Worm (Caenorhabditis elegans) whole organism, L3 larva: ENCODE data around the gene str-56.

ENCODE experiments used
- R02D3.7 ChIP-seq: fragments of 150-350 bp; optimal IDR thresholded peaks from 2 replicates; lab custom pipeline; 2014; ENCODE audit warnings: missing biosample characterization, missing genetic modification characterization
- ZK546.5 ChIP-seq: sonication (generic microtip); optimal IDR thresholded peaks from 2 replicates; lab custom pipeline; 2017; ENCODE audit warnings: missing biosample characterization, missing genetic modification characterization
- aly-2 ChIP-seq: fragments of 150-350 bp; optimal IDR thresholded peaks from 2 replicates; lab custom pipeline; 2014; ENCODE audit warnings: missing biosample characterization, missing genetic modification characterization
- ama-1 ChIP-seq: fragments of 150-350 bp; optimal IDR thresholded peaks from 2 replicates; lab custom pipeline; 2018
- ceh-16 ChIP-seq: sonication (generic microtip); optimal IDR thresholded peaks from 2 replicates; lab custom pipeline; 2017; ENCODE audit warnings: missing biosample characterization, missing genetic modification characterization
- ceh-28 ChIP-seq: fragments of 150-350 bp; optimal IDR thresholded peaks from 2 replicates; lab custom pipeline; 2014; ENCODE audit warnings: missing biosample characterization, missing genetic modification reagents, missing genetic modification characterization
- ceh-82 ChIP-seq: fragments of 150-350 bp; optimal IDR thresholded peaks from 2 replicates; lab custom pipeline; 2014; ENCODE audit warnings: missing biosample characterization, missing genetic modification characterization
- ceh-9 ChIP-seq: sonication (generic microtip); optimal IDR thresholded peaks from 2 replicates; lab custom pipeline; 2018; ENCODE audit warnings: missing biosample characterization, missing genetic modification characterization
- daf-12 ChIP-seq: fragments of 150-350 bp; optimal IDR thresholded peaks from 2 replicates; lab custom pipeline; 2014; ENCODE audit warnings: missing biosample characterization, missing genetic modification reagents, missing genetic modification characterization
- egl-27 ChIP-seq: sonication (generic microtip); optimal IDR thresholded peaks from 4 replicates; lab custom pipeline; 2017; ENCODE audit warnings: missing biosample characterization, missing genetic modification reagents, missing genetic modification characterization
- egl-5 ChIP-seq: fragments of 150-350 bp; optimal IDR thresholded peaks from 2 replicates; lab custom pipeline; 2017; ENCODE audit warnings: missing biosample characterization, missing genetic modification reagents, missing genetic modification characterization, inconsistent platforms
- elt-1 ChIP-seq: fragments of 150-350 bp; optimal IDR thresholded peaks from 2 replicates; lab custom pipeline; 2014; ENCODE audit warnings: missing biosample characterization, missing genetic modification characterization
- elt-3 ChIP-seq, 3 experiments: fragments of 150-350 bp in 1 of 3; sonication (generic microtip) in 2 of 3; optimal IDR thresholded peaks; 2 replicates in 2 of 3; 4 replicates in 1 of 3; lab custom pipeline; 2014 to 2017; ENCODE audit warnings: missing biosample characterization in 3 of 3, missing genetic modification characterization in 3 of 3
- eor-1 ChIP-seq, 2 experiments: fragments of 150-350 bp; optimal IDR thresholded peaks; 2 replicates each; lab custom pipeline; 2014 to 2018; ENCODE audit warnings: missing biosample characterization in 2 of 2, missing genetic modification characterization in 2 of 2
- fkh-10 ChIP-seq: sonication (generic microtip); optimal IDR thresholded peaks from 2 replicates; lab custom pipeline; 2017; ENCODE audit warnings: missing biosample characterization, missing genetic modification reagents, missing genetic modification characterization
- fos-1 ChIP-seq: fragments of 150-350 bp; optimal IDR thresholded peaks from 2 replicates; lab custom pipeline; 2014; ENCODE audit warnings: missing biosample characterization, missing genetic modification characterization
- hmg-11 ChIP-seq: sonication (generic microtip); optimal IDR thresholded peaks from 2 replicates; lab custom pipeline; 2016; ENCODE audit warnings: missing genetic modification characterization, missing compliant biosample characterization
- lin-15B ChIP-seq: fragments of 150-350 bp; optimal IDR thresholded peaks from 2 replicates; lab custom pipeline; 2014; ENCODE audit warnings: missing biosample characterization, missing genetic modification characterization
- mdl-1 ChIP-seq: fragments of 150-350 bp; optimal IDR thresholded peaks from 2 replicates; lab custom pipeline; 2014; ENCODE audit warnings: missing biosample characterization, missing genetic modification characterization
- nhr-11 ChIP-seq: fragments of 150-350 bp; optimal IDR thresholded peaks from 2 replicates; lab custom pipeline; 2014; ENCODE audit warnings: missing biosample characterization, missing genetic modification characterization
- nhr-12 ChIP-seq: fragments of 150-350 bp; optimal IDR thresholded peaks from 2 replicates; lab custom pipeline; 2014; ENCODE audit warnings: missing biosample characterization, missing genetic modification characterization
- nhr-23 ChIP-seq: fragments of 150-350 bp; optimal IDR thresholded peaks from 2 replicates; lab custom pipeline; 2014; ENCODE audit warnings: missing biosample characterization, missing genetic modification reagents, missing genetic modification characterization
- nhr-237 ChIP-seq: fragments of 150-350 bp; optimal IDR thresholded peaks from 2 replicates; lab custom pipeline; 2014; ENCODE audit warnings: missing biosample characterization, missing genetic modification characterization
- nhr-25 ChIP-seq: sonication (generic microtip); optimal IDR thresholded peaks from 2 replicates; lab custom pipeline; 2017; ENCODE audit warnings: missing biosample characterization, missing genetic modification characterization
- nhr-28 ChIP-seq: fragments of 150-350 bp; optimal IDR thresholded peaks from 2 replicates; lab custom pipeline; 2014; ENCODE audit warnings: missing biosample characterization, missing genetic modification characterization
- nhr-43 ChIP-seq: sonication (generic microtip); optimal IDR thresholded peaks from 2 replicates; lab custom pipeline; 2016; ENCODE audit warnings: mild to moderate bottlenecking, missing genetic modification characterization, missing compliant biosample characterization; ENCODE audit not compliant: poor library complexity, severe bottlenecking
- nhr-67 ChIP-seq: fragments of 150-350 bp; optimal IDR thresholded peaks from 2 replicates; lab custom pipeline; 2014; ENCODE audit warnings: missing biosample characterization, missing genetic modification characterization
- nhr-76 ChIP-seq: fragments of 150-350 bp; sonication (generic microtip); optimal IDR thresholded peaks from 5 replicates; lab custom pipeline; 2014; ENCODE audit warnings: missing biosample characterization, missing genetic modification characterization
- pha-4 ChIP-seq: fragments of 150-350 bp; optimal IDR thresholded peaks from 2 replicates; lab custom pipeline; 2014; ENCODE audit warnings: missing biosample characterization, missing genetic modification reagents, missing genetic modification characterization
- pqm-1 ChIP-seq: fragments of 150-350 bp; optimal IDR thresholded peaks from 2 replicates; lab custom pipeline; 2017; ENCODE audit warnings: missing biosample characterization, missing genetic modification characterization, inconsistent platforms
- sea-2 ChIP-seq: fragments of 150-350 bp; sonication (generic microtip); optimal IDR thresholded peaks from 4 replicates; lab custom pipeline; 2014; ENCODE audit warnings: missing biosample characterization, missing genetic modification reagents, missing genetic modification characterization
- skn-1 ChIP-seq: fragments of 150-350 bp; optimal IDR thresholded peaks from 2 replicates; lab custom pipeline; 2014; ENCODE audit warnings: missing biosample characterization, missing genetic modification characterization
- tbx-2 ChIP-seq: sonication (generic microtip); optimal IDR thresholded peaks from 2 replicates; lab custom pipeline; 2016; ENCODE audit warnings: mild to moderate bottlenecking, missing genetic modification characterization, missing compliant biosample characterization
- unc-39 ChIP-seq: sonication (generic microtip); optimal IDR thresholded peaks from 4 replicates; lab custom pipeline; 2017; ENCODE audit warnings: missing biosample characterization, missing genetic modification characterization
- unc-62 ChIP-seq: fragments of 150-350 bp; sonication (generic microtip); optimal IDR thresholded peaks from 4 replicates; lab custom pipeline; 2014; ENCODE audit warnings: missing biosample characterization, missing genetic modification reagents, missing genetic modification characterization
- zag-1 ChIP-seq: fragments of 150-350 bp; optimal IDR thresholded peaks from 2 replicates; lab custom pipeline; 2014; ENCODE audit warnings: missing biosample characterization, missing genetic modification characterization
- ztf-4 ChIP-seq: fragments of 150-350 bp; optimal IDR thresholded peaks from 2 replicates; lab custom pipeline; 2014; ENCODE audit warnings: missing biosample characterization, missing genetic modification characterization

The str-56 gene

DNA sequence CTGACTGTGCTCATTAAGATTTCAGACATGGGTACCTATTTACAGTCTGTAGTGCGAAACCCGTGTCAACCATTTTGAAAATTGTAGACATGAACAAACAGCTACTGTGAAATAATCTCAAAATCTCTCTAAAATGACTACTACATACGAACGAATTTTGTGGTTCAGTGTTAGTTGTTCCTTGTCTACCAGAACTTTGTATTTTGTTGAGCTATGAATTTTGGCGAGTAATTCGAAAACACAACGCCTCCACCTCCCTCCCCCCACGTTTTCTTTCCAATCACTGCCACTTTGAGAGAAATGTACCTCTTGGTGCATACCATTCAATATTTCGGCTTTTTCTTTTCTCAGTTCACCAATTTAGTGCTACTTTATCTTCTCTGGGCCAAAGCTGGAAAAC is 20.3 kb downstream of the str-56 start, which contains the start of gene T06C12.11:
Gene T06C12.11, plus strand, starts transcription at position 301 of the 400 bp plus-strand sequence.
- TF ChIP-seq pqm-1 (tag; lab: Kevin White, UChicago) (no peak), ztf-4 (tag; lab: Kevin White, UChicago) (no peak), hmg-11 (tag; lab: Kevin White, UChicago) (no peak), egl-27 (no peak), zag-1 (tag; lab: Kevin White, UChicago) (no peak), unc-39 (tag; lab: Kevin White, UChicago) (no peak), nhr-11 (no peak), mdl-1 (tag; lab: Kevin White, UChicago) (no peak), nhr-28 (tag; lab: Kevin White, UChicago) (no peak), pha-4 (tag; lab: Kevin White, UChicago) (no peak), ceh-9 (no peak), aly-2 (tag; lab: Kevin White, UChicago) (no peak), nhr-12 (tag; lab: Kevin White, UChicago) (no peak)

DNA sequence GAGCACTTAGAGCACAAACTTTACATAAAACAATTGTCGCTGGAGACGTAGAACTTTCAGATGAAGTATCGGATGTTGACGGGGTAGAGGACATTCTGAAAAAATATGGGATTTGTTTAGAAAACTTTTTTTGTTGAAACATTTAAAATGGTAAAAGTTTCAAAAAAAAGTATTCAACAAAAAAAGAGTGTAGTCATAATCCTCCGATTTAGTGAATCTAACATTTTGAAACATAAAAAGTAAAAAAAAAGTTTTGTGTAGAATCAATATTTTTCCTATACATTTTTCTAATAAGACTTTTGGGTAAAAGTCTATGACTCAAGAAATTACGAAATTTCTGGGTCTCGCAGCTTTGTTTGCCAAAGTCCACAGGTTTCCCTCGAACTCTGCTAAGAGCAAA is 24.3 kb downstream of the str-56 start, which contains the start of gene nhr-213:
Gene nhr-213, minus strand, starts transcription at position 101 of the 400 bp plus-strand sequence.
- TF ChIP-seq fos-1 (tag; lab: Kevin White, UChicago) (no peak), mdl-1 (tag; lab: Kevin White, UChicago) (no peak), nhr-43 (tag; lab: Kevin White, UChicago) (no peak), elt-1 (tag; lab: Kevin White, UChicago) (no peak), elt-3 (tag; optimal IDR thresholded peaks at IDR 0.05; lab: Kevin White, UChicago) (no peak), tbx-2 (tag; lab: Kevin White, UChicago) (no peak)

DNA sequence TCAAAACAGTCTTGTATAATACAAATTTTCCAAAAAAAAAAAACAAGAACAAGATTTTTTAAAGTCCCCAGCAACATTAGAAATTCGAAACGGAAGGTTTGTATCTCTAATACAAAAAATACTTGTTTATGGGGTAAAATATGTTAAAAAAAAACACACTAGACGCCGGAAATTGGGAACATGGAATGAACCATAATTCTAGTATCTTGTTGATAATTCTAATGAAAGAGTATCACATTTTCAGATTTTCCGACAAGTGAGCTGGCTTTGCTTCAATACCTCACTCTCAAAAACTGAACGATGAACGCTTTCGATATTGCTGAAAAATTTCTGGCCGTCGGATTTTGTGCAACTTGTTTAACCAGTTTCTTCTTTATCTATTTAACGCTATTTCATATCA is 25.3 kb downstream of the str-56 start, which contains the start of gene str-60:
Gene str-60, plus strand, starts transcription at position 301 of the 400 bp plus-strand sequence.
- TF ChIP-seq mdl-1 (tag; lab: Kevin White, UChicago) (no peak), egl-27 (no peak), ceh-16 (tag; lab: Kevin White, UChicago) (no peak), nhr-25 (tag; lab: Kevin White, UChicago) (no peak), hmg-11 (tag; lab: Kevin White, UChicago) (no peak), nhr-43 (tag; lab: Kevin White, UChicago) (no peak), ceh-9 (no peak), elt-3 (tag; optimal IDR thresholded peaks at IDR 0.05; lab: Kevin White, UChicago) (no peak), nhr-67 (tag; lab: Kevin White, UChicago) (no peak), nhr-12 (tag; lab: Kevin White, UChicago) (no peak), skn-1 (tag; lab: Kevin White, UChicago) (no peak), ceh-82 (no peak), eor-1 (tag; optimal IDR thresholded peaks at IDR 0.05; lab: Kevin White, UChicago) (no peak), ama-1 (lab: Kevin White, UChicago) (no peak), egl-5 (tag; lab: Kevin White, UChicago) (no peak)

DNA sequence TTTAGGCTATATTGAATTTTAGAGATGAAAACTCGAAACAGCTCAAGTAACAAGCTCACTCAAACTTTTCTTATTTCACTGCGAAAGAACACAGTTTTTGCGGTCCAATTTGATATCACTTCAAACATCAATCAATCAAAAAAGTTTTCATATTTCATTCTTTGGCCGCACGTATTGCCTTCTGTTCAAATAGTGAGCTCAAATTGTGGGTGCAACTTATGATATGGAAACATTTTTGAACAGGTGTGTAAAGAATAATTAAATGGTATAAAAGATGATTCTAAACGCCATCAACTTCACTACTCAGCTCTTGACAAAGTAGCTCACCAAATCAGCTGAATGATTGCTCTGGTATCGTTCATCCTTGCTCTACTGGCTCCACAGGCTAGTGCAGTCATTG is 27.3 kb downstream of the str-56 start, which contains the start of gene T06C12.14:
Gene T06C12.14, plus strand, starts transcription at position 301 of the 400 bp plus-strand sequence.
- no peak for TF ChIP-seq nhr-11
- no peak for TF ChIP-seq aly-2 (tag; lab: Kevin White, UChicago)
- no peak for TF ChIP-seq zag-1 (tag; lab: Kevin White, UChicago)
- no peak for TF ChIP-seq elt-3 (tag; optimal IDR thresholded peaks at IDR 0.05; lab: Kevin White, UChicago)
- no peak for TF ChIP-seq R02D3.7 (tag; lab: Kevin White, UChicago)
- no peak for TF ChIP-seq tbx-2 (tag; lab: Kevin White, UChicago)
- TF ChIP-seq nhr-76 (tag; lab: Kevin White, UChicago): no peak
- TF ChIP-seq ZK546.5 (tag; lab: Kevin White, UChicago): no peak
- TF ChIP-seq fkh-10 (GFP tag; lab: Kevin White, UChicago): no peak
- TF ChIP-seq unc-62 (GFP tag; lab: Kevin White, UChicago): no peak
- TF ChIP-seq nhr-12 (tag; lab: Kevin White, UChicago): no peak
- TF ChIP-seq pqm-1 (tag; lab: Kevin White, UChicago): no peak
- no peak for TF ChIP-seq sea-2 (GFP tag; lab: Kevin White, UChicago)
- no peak for TF ChIP-seq daf-12

DNA sequence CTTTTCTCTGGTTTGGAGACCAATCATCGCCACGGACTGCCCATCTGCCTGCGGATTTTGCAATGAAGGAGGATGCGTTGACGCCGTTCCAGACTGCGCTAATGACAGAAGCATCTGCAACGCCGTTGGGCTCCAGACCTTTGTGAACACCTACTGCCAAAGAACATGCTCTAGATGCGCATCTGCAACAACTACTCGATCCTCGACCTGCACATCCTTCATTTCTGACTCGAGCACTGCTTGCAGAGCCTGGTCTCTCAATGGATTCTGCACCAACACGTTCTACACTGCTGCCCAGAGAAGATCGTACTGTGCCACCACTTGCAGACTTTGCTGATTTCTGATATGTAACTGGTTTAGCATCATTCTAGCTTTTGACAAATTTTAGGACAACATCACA is 28.2 kb downstream of the str-56 start:
- no peak for TF ChIP-seq ceh-16 (tag; lab: Kevin White, UChicago)
- TF ChIP-seq nhr-67 (tag; lab: Kevin White, UChicago): no peak
- no peak for TF ChIP-seq aly-2 (tag; lab: Kevin White, UChicago)
- no peak for TF ChIP-seq zag-1 (tag; lab: Kevin White, UChicago)
- TF ChIP-seq ama-1 (lab: Kevin White, UChicago): no peak
- no peak for TF ChIP-seq elt-1 (tag; lab: Kevin White, UChicago)
- no peak for TF ChIP-seq pha-4 (tag; lab: Kevin White, UChicago)
- TF ChIP-seq ceh-28 (tag; lab: Kevin White, UChicago): no peak
- TF ChIP-seq nhr-23: no peak
- no peak for TF ChIP-seq nhr-237 (tag; lab: Kevin White, UChicago)
- no peak for TF ChIP-seq lin-15B
